Worm (Caenorhabditis elegans) whole organism, early embryonic: ENCODE data around the gene cest-30.

Source experiments
- B0310.2 ChIP-seq: sonication (generic microtip); optimal IDR thresholded peaks from 2 replicates; lab custom pipeline; 2016; ENCODE audit warnings: mild to moderate bottlenecking, missing genetic modification characterization, missing compliant biosample characterization
- F13C5.2 ChIP-seq: sonication (generic microtip); optimal IDR thresholded peaks from 2 replicates; lab custom pipeline; 2017; ENCODE audit warnings: mild to moderate bottlenecking, missing genetic modification characterization, inconsistent platforms, missing compliant biosample characterization
- aly-1 ChIP-seq: sonication (generic microtip); optimal IDR thresholded peaks from 2 replicates; lab custom pipeline; 2016; ENCODE audit warnings: missing genetic modification characterization, missing compliant biosample characterization
- ama-1 ChIP-seq: fragments of 150-350 bp; optimal IDR thresholded peaks from 2 replicates; lab custom pipeline; 2014
- ceh-13 ChIP-seq: fragments of 200-800 bp; sonication (Bioruptor generic); optimal IDR thresholded peaks from 2 replicates; lab custom pipeline; 2018; ENCODE audit warnings: mild to moderate bottlenecking, missing genetic modification characterization, missing compliant biosample characterization
- ceh-36 ChIP-seq: sonication (generic microtip); optimal IDR thresholded peaks from 2 replicates; lab custom pipeline; 2016; ENCODE audit warnings: missing genetic modification characterization, inconsistent platforms, missing compliant biosample characterization
- ets-7 ChIP-seq: sonication (generic microtip); optimal IDR thresholded peaks from 2 replicates; lab custom pipeline; 2016; ENCODE audit warnings: missing genotype, missing genetic modification characterization, missing compliant biosample characterization
- flt-1 ChIP-seq: fragments of 200-800 bp; sonication (Bioruptor generic); IDR thresholded peaks from 2 replicates; pipeline ENCODE4 v1.3.6; 2022; ENCODE audit warnings: missing genetic modification characterization, missing compliant biosample characterization
- hmbx-1 ChIP-seq: sonication (generic microtip); optimal IDR thresholded peaks from 2 replicates; lab custom pipeline; 2016; ENCODE audit warnings: mild to moderate bottlenecking, missing genetic modification characterization, missing compliant biosample characterization
- hmg-4 ChIP-seq: fragments of 200-800 bp; sonication (Bioruptor generic); optimal IDR thresholded peaks from 2 replicates; lab custom pipeline; 2018; ENCODE audit warnings: mild to moderate bottlenecking, missing genetic modification characterization, missing compliant biosample characterization
- hnd-1 ChIP-seq: sonication (generic microtip); optimal IDR thresholded peaks from 2 replicates; lab custom pipeline; 2016; ENCODE audit warnings: missing genetic modification characterization, missing compliant biosample characterization
- pes-1 ChIP-seq: fragments of 200-800 bp; sonication (Bioruptor generic); IDR thresholded peaks from 2 replicates; pipeline ENCODE4 v1.3.6; 2022; ENCODE audit warnings: missing genetic modification reagents, missing genetic modification characterization, missing compliant biosample characterization
- scrt-1 ChIP-seq: fragments of 200-800 bp; sonication (Bioruptor generic); IDR thresholded peaks from 2 replicates; pipeline ENCODE4 v1.3.6; 2022; ENCODE audit warnings: missing genetic modification characterization, missing compliant biosample characterization
- sea-1 ChIP-seq: fragments of 200-800 bp; sonication (Bioruptor generic); conservative IDR thresholded peaks from 2 replicates; pipeline ENCODE4 v1.3.6; 2022; ENCODE audit warnings: missing genetic modification characterization, missing compliant biosample characterization
- tbx-11 ChIP-seq: fragments of 200-800 bp; sonication (Bioruptor generic); IDR thresholded peaks from 2 replicates; pipeline ENCODE4 v1.3.6; 2022; ENCODE audit warnings: missing genetic modification characterization, missing compliant biosample characterization
- tbx-37 ChIP-seq: fragments of 200-800 bp; sonication (Bioruptor generic); conservative IDR thresholded peaks from 2 replicates; pipeline ENCODE4 v1.3.6; 2022; ENCODE audit warnings: missing genetic modification reagents, missing genetic modification characterization, missing compliant biosample characterization
- tra-4 ChIP-seq: sonication (generic microtip); optimal IDR thresholded peaks from 2 replicates; lab custom pipeline; 2017; ENCODE audit warnings: missing genetic modification characterization, missing compliant biosample characterization

Gene cest-30

ce11 chrV:5272034-5272433, 9.1 kb upstream of the cest-30 start:
- no peak for TF ChIP-seq ets-7
- TF ChIP-seq flt-1, result no peak
- no peak for TF ChIP-seq scrt-1 (GFP tag; lab: Robert Waterston, UW)
- no peak for TF ChIP-seq tra-4 (tag; lab: Kevin White, UChicago)
- no peak for TF ChIP-seq sea-1 (GFP tag; lab: Robert Waterston, UW)
- TF ChIP-seq tbx-11, result no peak
- no peak for TF ChIP-seq pes-1 (GFP tag; lab: Robert Waterston, UW)
- no peak for TF ChIP-seq tbx-37
- no peak for TF ChIP-seq ceh-13 (GFP tag; lab: Kevin White, UChicago)
- no peak for TF ChIP-seq aly-1

DNA sequence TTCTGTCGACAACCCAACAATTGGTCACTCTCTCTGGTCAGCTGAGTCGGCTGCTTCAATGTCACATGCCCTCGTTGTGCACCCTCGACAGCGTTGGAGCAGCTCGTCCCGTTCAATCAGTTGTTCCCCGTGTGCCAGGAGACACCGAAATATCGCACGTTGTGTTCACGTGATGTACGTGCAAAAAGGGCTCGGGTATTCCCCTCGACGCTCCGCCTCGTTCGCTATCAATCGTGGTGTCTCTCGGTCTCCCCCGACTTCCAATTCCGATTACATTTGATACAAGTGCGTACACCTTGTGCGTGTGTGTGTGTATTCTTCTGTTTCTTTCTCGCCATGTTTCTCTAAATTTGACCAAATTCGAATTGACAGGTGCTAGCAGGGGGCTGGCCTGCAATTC, 8.6 kb upstream of the cest-30 start:
- TF ChIP-seq hmg-4 (GFP tag; lab: Kevin White, UChicago) (no peak), scrt-1 (GFP tag; lab: Robert Waterston, UW) (no peak), tbx-37 (no peak), sea-1 (GFP tag; lab: Robert Waterston, UW) (no peak), tbx-11 (no peak), ets-7 (no peak), pes-1 (GFP tag; lab: Robert Waterston, UW) (no peak), hmbx-1 (no peak), ceh-13 (GFP tag; lab: Kevin White, UChicago) (no peak)

DNA sequence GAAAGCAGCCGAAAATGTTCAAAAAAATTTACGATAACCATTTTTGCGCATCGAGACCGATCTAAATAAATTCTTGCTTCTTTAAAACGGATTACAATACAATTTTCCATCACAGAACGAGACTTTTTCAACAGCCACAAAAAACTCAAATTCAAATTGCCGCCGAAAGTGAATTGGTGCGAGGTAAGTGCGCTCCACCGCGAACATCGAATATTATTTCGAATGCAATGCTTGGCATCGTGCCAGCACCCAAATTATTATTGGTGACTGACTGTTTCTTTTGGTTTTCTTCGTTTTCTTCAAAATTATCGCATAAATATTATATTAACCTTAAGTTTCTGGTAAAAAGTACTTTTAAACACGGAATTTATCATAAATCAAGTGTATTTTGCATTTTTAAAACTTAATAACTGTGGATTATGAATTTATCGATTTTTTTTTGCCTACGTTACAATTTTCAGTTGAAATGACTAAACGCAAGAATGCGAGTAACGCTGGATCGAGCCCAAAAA, 6.2 kb upstream of the cest-30 start, which contains the start of gene penr-1:
penr-1 (plus strand) TSS at position 462 of the 512 bp plus-strand sequence.
- TF ChIP-seq F13C5.2, result peak; percentile 19
- no peak for TF ChIP-seq hmg-4 (GFP tag; lab: Kevin White, UChicago)

ce11 chrV:5265581-5265980, 2.7 kb upstream of the cest-30 start, which contains the start of the genes srt-69 and B0238.12:
Gene srt-69, minus strand, starts transcription at chrV:5265681.
Gene B0238.12, plus strand, starts transcription at chrV:5265844.
- no peak for TF ChIP-seq B0310.2 (tag; lab: Kevin White, UChicago)
- no peak for TF ChIP-seq pes-1 (GFP tag; lab: Robert Waterston, UW)
- no peak for TF ChIP-seq F13C5.2
- no peak for TF ChIP-seq hmg-4 (GFP tag; lab: Kevin White, UChicago)
- no peak for TF ChIP-seq tbx-11
- TF ChIP-seq tbx-37, result no peak
- no peak for TF ChIP-seq ama-1 (lab: Kevin White, UChicago)
- no peak for TF ChIP-seq sea-1 (GFP tag; lab: Robert Waterston, UW)
- TF ChIP-seq ets-7, result no peak
- no peak for TF ChIP-seq ceh-36 (tag; lab: Kevin White, UChicago)
- no peak for TF ChIP-seq ceh-13 (GFP tag; lab: Kevin White, UChicago)
- no peak for TF ChIP-seq flt-1
- TF ChIP-seq aly-1, result no peak

- TF ChIP-seq scrt-1 (GFP tag; lab: Robert Waterston, UW) (no peak), ceh-36 (tag; lab: Kevin White, UChicago) (no peak), hnd-1 (tag; lab: Kevin White, UChicago) (no peak), F13C5.2 (no peak), hmbx-1 (no peak), ama-1 (lab: Kevin White, UChicago) (no peak), ets-7 (no peak), tbx-11 (no peak), sea-1 (GFP tag; lab: Robert Waterston, UW) (no peak), ceh-13 (GFP tag; lab: Kevin White, UChicago) (no peak), B0310.2 (tag; lab: Kevin White, UChicago) (no peak), aly-1 (no peak), tra-4 (tag; lab: Kevin White, UChicago) (no peak), flt-1 (no peak), tbx-37 (no peak), pes-1 (GFP tag; lab: Robert Waterston, UW) (no peak), hmg-4 (GFP tag; lab: Kevin White, UChicago) (no peak)
Measured at ce11 chrV:5259448-5259847, 3.5 kb downstream of the cest-30 start, which contains the start of gene srt-70. Gene srt-70, minus strand, starts transcription at chrV:5259548.

- TF ChIP-seq pes-1 (GFP tag; lab: Robert Waterston, UW) (no peak), hnd-1 (tag; lab: Kevin White, UChicago) (no peak), ceh-36 (tag; lab: Kevin White, UChicago) (no peak), scrt-1 (GFP tag; lab: Robert Waterston, UW) (no peak), B0310.2 (tag; lab: Kevin White, UChicago) (no peak), tra-4 (tag; lab: Kevin White, UChicago) (no peak), ets-7 (no peak), tbx-11 (no peak), ceh-13 (GFP tag; lab: Kevin White, UChicago) (no peak), tbx-37 (no peak), hmg-4 (GFP tag; lab: Kevin White, UChicago) (no peak), sea-1 (GFP tag; lab: Robert Waterston, UW) (no peak), flt-1 (no peak), ama-1 (lab: Kevin White, UChicago) (no peak), F13C5.2 (no peak), aly-1 (no peak)
Measured at ce11 chrV:5257358-5257757, 5.5 kb downstream of the cest-30 start, which contains the start of gene srt-67. Gene srt-67, minus strand, starts transcription at chrV:5257458.

- TF ChIP-seq ceh-36 (tag; lab: Kevin White, UChicago), result no peak
- TF ChIP-seq tbx-37, result no peak
Measured at ce11 chrV:5252016-5252415, 10.9 kb downstream of the cest-30 start, which contains the start of gene srt-68. Gene srt-68, minus strand, starts transcription at chrV:5252116.

- TF ChIP-seq F13C5.2, result no peak
- TF ChIP-seq hmg-4 (GFP tag; lab: Kevin White, UChicago), result no peak
- TF ChIP-seq ceh-13 (GFP tag; lab: Kevin White, UChicago), result no peak
- TF ChIP-seq flt-1, result no peak
Measured at ce11 chrV:5243036-5243435, 19.9 kb downstream of the cest-30 start, which contains the start of gene cest-35.1. Gene cest-35.1, minus strand, starts transcription at chrV:5243136.
